Worm (Caenorhabditis elegans) whole organism, young adult: ENCODE measurements around the gene F01D5.3.

Experiments used
- B0261.1 ChIP-seq: sonication (generic microtip); optimal IDR thresholded peaks from 2 replicates; lab custom pipeline; 2016; ENCODE audit warnings: mild to moderate bottlenecking, missing genetic modification characterization, moderate library complexity, missing compliant biosample characterization
- B0336.3 ChIP-seq: fragments of 200-800 bp; sonication (Bioruptor generic); IDR thresholded peaks from 2 replicates; pipeline ENCODE4 v1.3.6; 2022; ENCODE audit warnings: missing genetic modification characterization, missing compliant biosample characterization
- C17E4.6 ChIP-seq: fragments of 200-800 bp; sonication (Bioruptor generic); IDR thresholded peaks from 2 replicates; pipeline ENCODE4 v1.3.6; 2022; ENCODE audit warnings: missing genetic modification reagents, missing genetic modification characterization, missing compliant biosample characterization
- D2030.7 ChIP-seq: fragments of 200-800 bp; sonication (Bioruptor generic); IDR thresholded peaks from 2 replicates; pipeline ENCODE4 v1.3.6; 2022; ENCODE audit warnings: missing genetic modification reagents, missing genetic modification characterization, missing compliant biosample characterization
- K11D2.4 ChIP-seq: fragments of 200-800 bp; sonication (Bioruptor generic); IDR thresholded peaks from 2 replicates; pipeline ENCODE4 v1.3.6; 2022; ENCODE audit warnings: missing genetic modification reagents, missing genetic modification characterization, missing compliant biosample characterization
- T07F8.4 ChIP-seq: sonication (generic microtip); optimal IDR thresholded peaks from 2 replicates; lab custom pipeline; 2016; ENCODE audit warnings: mild to moderate bottlenecking, missing genetic modification characterization, moderate library complexity, missing compliant biosample characterization
- Y79H2A.3 ChIP-seq: fragments of 200-800 bp; sonication (Bioruptor generic); conservative IDR thresholded peaks from 2 replicates; pipeline ENCODE4 v1.3.6; 2022; ENCODE audit warnings: missing genetic modification reagents, missing genetic modification characterization, missing compliant biosample characterization
- attf-5 ChIP-seq: fragments of 200-800 bp; sonication (Bioruptor generic); optimal IDR thresholded peaks from 2 replicates; lab custom pipeline; 2018; ENCODE audit warnings: mild to moderate bottlenecking, missing genetic modification characterization, missing compliant biosample characterization
- attf-6 ChIP-seq: fragments of 200-800 bp; sonication (Bioruptor generic); IDR thresholded peaks from 2 replicates; pipeline ENCODE4 v1.3.6; 2022; ENCODE audit warnings: missing genetic modification reagents, missing genetic modification characterization, missing compliant biosample characterization
- bed-2 ChIP-seq: fragments of 200-800 bp; sonication (Bioruptor generic); IDR thresholded peaks from 2 replicates; pipeline ENCODE4 v1.3.6; 2022; ENCODE audit warnings: missing genetic modification reagents, missing genetic modification characterization, missing compliant biosample characterization
- ccch-3 ChIP-seq: fragments of 200-800 bp; sonication (Bioruptor generic); optimal IDR thresholded peaks from 2 replicates; lab custom pipeline; 2018; ENCODE audit warnings: mild to moderate bottlenecking, missing genetic modification characterization, missing compliant biosample characterization
- cebp-1 ChIP-seq, 2 experiments: fragments of 200-800 bp in 1 of 2; sonication (Bioruptor generic) in 1 of 2; sonication (generic microtip) in 1 of 2; IDR thresholded peaks in 1 of 2; optimal IDR thresholded peaks in 1 of 2; 2 replicates each; pipeline versions ENCODE4 v1.3.6 to Lab custom; 2017 to 2022; ENCODE audit warnings: missing compliant biosample characterization in 2 of 2, missing genetic modification characterization in 2 of 2, mild to moderate bottlenecking in 1 of 2, missing genetic modification reagents in 1 of 2, moderate library complexity in 1 of 2
- cebp-2 ChIP-seq: fragments of 200-800 bp; sonication (Bioruptor generic); IDR thresholded peaks from 2 replicates; pipeline ENCODE4 v1.3.6; 2022; ENCODE audit warnings: missing genetic modification characterization, missing compliant biosample characterization
- chd-7 ChIP-seq: sonication (generic microtip); optimal IDR thresholded peaks from 2 replicates; lab custom pipeline; 2016; ENCODE audit warnings: mild to moderate bottlenecking, missing genetic modification characterization, moderate library complexity, missing compliant biosample characterization
- dox-1 ChIP-seq: fragments of 200-800 bp; sonication (Bioruptor generic); IDR thresholded peaks from 2 replicates; pipeline ENCODE4 v1.3.6; 2022; ENCODE audit warnings: missing genetic modification reagents, missing genetic modification characterization, missing compliant biosample characterization
- egrh-3 ChIP-seq: fragments of 200-800 bp; sonication (Bioruptor generic); IDR thresholded peaks from 2 replicates; pipeline ENCODE4 v1.3.6; 2022; ENCODE audit warnings: missing genetic modification reagents, missing genetic modification characterization, missing compliant biosample characterization
- ekl-4 ChIP-seq: fragments of 200-800 bp; sonication (Bioruptor generic); IDR thresholded peaks from 2 replicates; pipeline ENCODE4 v1.3.6; 2022; ENCODE audit warnings: missing genetic modification reagents, missing genetic modification characterization, missing compliant biosample characterization
- hmg-1.2 ChIP-seq: fragments of 200-800 bp; sonication (Bioruptor generic); IDR thresholded peaks from 2 replicates; pipeline ENCODE4 v1.3.6; 2022; ENCODE audit warnings: missing genetic modification reagents, missing genetic modification characterization, missing compliant biosample characterization
- lin-40 ChIP-seq: sonication (generic microtip); optimal IDR thresholded peaks from 2 replicates; lab custom pipeline; 2016; ENCODE audit warnings: missing genetic modification characterization, mild to moderate bottlenecking, missing compliant biosample characterization, missing genotype, missing genetic modification reagents
- mcd-1 ChIP-seq: fragments of 200-800 bp; sonication (Bioruptor generic); IDR thresholded peaks from 2 replicates; pipeline ENCODE4 v1.3.6; 2022; ENCODE audit warnings: missing genetic modification reagents, missing genetic modification characterization, missing compliant biosample characterization
- nfya-2 ChIP-seq: fragments of 200-800 bp; sonication (Bioruptor generic); IDR thresholded peaks from 2 replicates; pipeline ENCODE4 v1.3.6; 2022; ENCODE audit warnings: missing genetic modification reagents, missing genetic modification characterization, missing compliant biosample characterization
- nfyb-1 ChIP-seq: fragments of 200-800 bp; sonication (Bioruptor generic); IDR thresholded peaks from 2 replicates; pipeline ENCODE4 v1.3.6; 2022; ENCODE audit warnings: missing genetic modification reagents, missing genetic modification characterization, missing compliant biosample characterization
- nhr-80 ChIP-seq: sonication (generic microtip); optimal IDR thresholded peaks from 2 replicates; lab custom pipeline; 2016; ENCODE audit warnings: missing genetic modification characterization, missing compliant biosample characterization
- nhr-90 ChIP-seq: sonication (generic microtip); optimal IDR thresholded peaks from 2 replicates; lab custom pipeline; 2016; ENCODE audit warnings: missing genotype, mild to moderate bottlenecking, missing genetic modification characterization, missing compliant biosample characterization
- repo-1 ChIP-seq: sonication (generic microtip); optimal IDR thresholded peaks from 2 replicates; lab custom pipeline; 2017; ENCODE audit warnings: mild to moderate bottlenecking, missing genetic modification characterization, missing compliant biosample characterization
- snpc-4 ChIP-seq, 5 experiments: fragments of 150-350 bp in 1 of 5; sonication (generic microtip) in 4 of 5; optimal IDR thresholded peaks; 2 replicates each; lab custom pipeline; 2014 to 2018; ENCODE audit warnings: missing genetic modification characterization in 5 of 5, missing biosample characterization in 3 of 5, antibody characterized with exemption in 2 of 5, mild to moderate bottlenecking in 2 of 5, missing compliant biosample characterization in 2 of 5, missing genotype in 2 of 5, moderate library complexity in 2 of 5, missing genetic modification reagents in 1 of 5
- tbp1 ChIP-seq: fragments of 200-800 bp; sonication (Bioruptor generic); optimal IDR thresholded peaks from 2 replicates; lab custom pipeline; 2018; ENCODE audit warnings: mild to moderate bottlenecking, missing genetic modification characterization, missing compliant biosample characterization
- zfh-2 ChIP-seq: fragments of 200-800 bp; sonication (Bioruptor generic); conservative IDR thresholded peaks from 2 replicates; pipeline ENCODE4 v1.3.6; 2022; ENCODE audit warnings: missing genetic modification reagents, missing genetic modification characterization, missing compliant biosample characterization
- ztf-18 ChIP-seq: sonication (generic microtip); optimal IDR thresholded peaks from 2 replicates; lab custom pipeline; 2016; ENCODE audit warnings: missing genotype, mild to moderate bottlenecking, missing genetic modification characterization, missing compliant biosample characterization
- ztf-22 ChIP-seq: fragments of 200-800 bp; sonication (Bioruptor generic); optimal IDR thresholded peaks from 2 replicates; lab custom pipeline; 2018; ENCODE audit warnings: mild to moderate bottlenecking, missing genetic modification characterization, moderate library complexity, missing compliant biosample characterization
- ztf-26 ChIP-seq: sonication (generic microtip); optimal IDR thresholded peaks from 2 replicates; lab custom pipeline; 2017; ENCODE audit warnings: missing genetic modification characterization, missing compliant biosample characterization
- ztf-6 ChIP-seq: fragments of 200-800 bp; sonication (Bioruptor generic); IDR thresholded peaks from 2 replicates; pipeline ENCODE4 v1.3.6; 2022; ENCODE audit warnings: missing genetic modification reagents, missing genetic modification characterization, missing compliant biosample characterization

F01D5.3 gene

DNA sequence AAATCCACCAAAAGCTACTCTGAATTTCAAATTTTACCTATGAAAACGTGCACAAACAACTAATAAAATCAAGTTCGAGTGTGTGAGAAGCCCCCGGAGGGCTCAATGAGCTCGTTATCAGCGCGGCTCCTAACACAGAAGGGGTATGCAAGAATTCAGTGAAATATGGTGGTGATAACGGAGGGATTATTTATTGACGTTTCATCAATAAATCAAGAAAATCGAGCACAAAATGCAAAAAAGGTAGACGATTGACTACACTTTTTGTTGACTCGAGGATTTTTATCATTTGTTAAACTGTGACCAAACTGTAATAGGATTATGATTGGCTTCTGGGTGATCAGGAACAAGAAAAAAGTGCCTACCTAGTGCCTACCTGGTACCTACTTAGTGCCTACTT is 42.5 kb downstream of the F01D5.3 start, which contains the start of gene zip-3:
Gene zip-3, minus strand, starts transcription at position 21 of the 400 bp plus-strand sequence.
- TF ChIP-seq nfya-2 (GFP tag; lab: Robert Waterston, UW) (no peak), nhr-80 (tag; lab: Kevin White, UChicago) (peak; percentile 64)
- TF ChIP-seq, all 124 proteins: peak for 1

DNA sequence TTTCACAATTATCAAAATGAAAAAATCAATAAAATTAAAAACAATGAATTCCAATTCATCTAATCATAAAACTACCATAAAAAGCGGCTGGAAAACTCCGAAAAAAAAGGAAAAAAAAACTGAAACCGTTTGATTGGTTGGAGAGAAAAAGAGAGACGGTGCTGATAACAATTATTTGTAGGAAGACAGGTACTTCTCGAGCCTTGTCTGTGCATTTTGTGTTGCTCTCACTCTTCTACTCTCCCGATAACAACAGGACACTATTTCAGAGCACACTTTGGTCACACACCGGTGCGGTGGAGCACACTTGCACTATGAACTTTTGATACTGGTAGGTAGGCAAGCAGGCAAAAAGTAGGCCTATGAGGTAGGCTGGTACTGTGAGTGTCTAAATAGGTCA is 43.4 kb downstream of the F01D5.3 start:
- TF ChIP-seq dox-1 (GFP tag; lab: Robert Waterston, UW): peak; percentile 62; the same call in 1 of the 2 replicates
- no peak for TF ChIP-seq ztf-18 (tag; lab: Kevin White, UChicago)
- TF ChIP-seq B0336.3 (GFP tag; lab: Robert Waterston, UW): 0 out of 2 replicates have a peak, but pooled peaks have one; percentile 27
- TF ChIP-seq chd-7 (tag; lab: Kevin White, UChicago): peak; percentile 3
- TF ChIP-seq mcd-1: peak; percentile 62
- peak; percentile 92 for TF ChIP-seq nhr-80 (tag; lab: Kevin White, UChicago)
- TF ChIP-seq cebp-1 (GFP tag; IDR thresholded peaks at IDR 0.05; lab: Robert Waterston, UW): peak; percentile 40; the same call in 1 of the 2 replicates
- peak; percentile 48 for TF ChIP-seq cebp-1 (tag; optimal IDR thresholded peaks at IDR 0.05; lab: Kevin White, UChicago)
- TF ChIP-seq repo-1 (tag; lab: Kevin White, UChicago): no peak
- TF ChIP-seq nhr-90 (tag; lab: Kevin White, UChicago): peak; percentile 7
- peak; percentile 81 for TF ChIP-seq nfyb-1 (GFP tag; lab: Robert Waterston, UW)
- peak; percentile 35 for TF ChIP-seq attf-5 (GFP tag; lab: Kevin White, UChicago)
- no peak for TF ChIP-seq lin-40 (tag; lab: Kevin White, UChicago)
- peak; percentile 18 for TF ChIP-seq tbp1 (GFP tag; lab: Kevin White, UChicago)
- TF ChIP-seq ztf-22 (GFP tag; lab: Kevin White, UChicago): peak; percentile 40

DNA sequence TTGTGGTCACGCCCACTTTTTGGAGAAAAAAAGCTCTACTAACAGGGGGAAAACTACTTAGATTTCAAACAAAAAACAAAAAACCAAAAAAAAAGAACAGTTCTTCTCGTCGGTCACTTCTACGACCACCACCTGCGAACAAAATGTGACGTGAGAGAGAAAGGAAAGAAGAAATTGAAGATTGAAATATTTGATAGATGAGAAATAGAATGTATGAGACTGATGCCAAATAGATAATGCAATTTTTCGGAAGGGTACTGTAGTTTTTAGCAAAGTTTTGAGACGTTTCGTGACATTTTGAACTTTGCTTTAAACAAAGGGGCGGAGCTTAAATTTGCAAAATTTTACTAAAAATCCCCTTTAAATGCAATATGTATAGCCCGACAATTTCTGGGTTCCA is 45.0 kb downstream of the F01D5.3 start:
- TF ChIP-seq D2030.7 (GFP tag; lab: Robert Waterston, UW): no peak
- no peak for TF ChIP-seq egrh-3 (GFP tag; lab: Robert Waterston, UW)
- TF ChIP-seq nfyb-1 (GFP tag; lab: Robert Waterston, UW): no peak
- TF ChIP-seq ztf-6: no peak
- TF ChIP-seq B0336.3 (GFP tag; lab: Robert Waterston, UW): no peak
- no peak for TF ChIP-seq attf-6 (GFP tag; lab: Robert Waterston, UW)
- peak; percentile 22 for TF ChIP-seq nhr-80 (tag; lab: Kevin White, UChicago)

DNA sequence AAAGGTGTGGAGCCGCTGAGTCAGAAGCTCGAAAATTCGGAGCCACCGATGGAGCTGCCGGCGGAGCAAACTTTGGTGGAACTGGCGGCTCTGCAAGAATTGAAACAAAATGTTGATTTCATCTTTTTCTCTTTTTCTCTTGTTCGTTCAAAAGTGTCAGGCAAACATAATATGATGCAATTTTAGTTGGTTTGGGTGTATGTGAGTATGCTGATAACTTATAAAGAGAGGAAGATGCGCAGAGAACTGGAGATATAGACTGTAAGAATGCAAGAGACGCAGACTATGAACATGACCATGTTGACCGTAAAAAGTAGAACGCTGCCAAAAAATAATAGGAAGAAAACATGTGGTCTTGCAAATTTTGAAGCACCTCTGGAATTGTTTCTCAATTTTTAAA is 45.9 kb downstream of the F01D5.3 start:
- TF ChIP-seq T07F8.4: no peak
- peak; percentile 42 for TF ChIP-seq dox-1 (GFP tag; lab: Robert Waterston, UW)
- TF ChIP-seq mcd-1: no peak
- TF ChIP-seq ccch-3 (GFP tag; lab: Kevin White, UChicago): no peak
- peak; percentile 61 for TF ChIP-seq hmg-1.2 (GFP tag; lab: Robert Waterston, UW)
- no peak for TF ChIP-seq cebp-1 (GFP tag; IDR thresholded peaks at IDR 0.05; lab: Robert Waterston, UW)
- peak; percentile 34 for TF ChIP-seq cebp-1 (tag; optimal IDR thresholded peaks at IDR 0.05; lab: Kevin White, UChicago)
- peak; percentile 60 for TF ChIP-seq ztf-26
- TF ChIP-seq nhr-80 (tag; lab: Kevin White, UChicago): peak; percentile 86
- TF ChIP-seq zfh-2 (GFP tag; lab: Robert Waterston, UW): peak; percentile 31; the same call in 1 of the 2 replicates
- TF ChIP-seq lin-40 (tag; lab: Kevin White, UChicago): peak; percentile 50
- TF ChIP-seq tbp1 (GFP tag; lab: Kevin White, UChicago): peak; percentile 19
- TF ChIP-seq C17E4.6: no peak
- 0 out of 2 replicates have a peak, but pooled peaks have one; percentile 79 for TF ChIP-seq cebp-2
- no peak for TF ChIP-seq snpc-4 (GFP tag; optimal IDR thresholded peaks at IDR 0.05; lab: Kevin White, UChicago)
- peak in 2 of 4 experiments; percentile 48 to 61 for TF ChIP-seq snpc-4 (tag; optimal IDR thresholded peaks at IDR 0.05; lab: Kevin White, UChicago)

DNA sequence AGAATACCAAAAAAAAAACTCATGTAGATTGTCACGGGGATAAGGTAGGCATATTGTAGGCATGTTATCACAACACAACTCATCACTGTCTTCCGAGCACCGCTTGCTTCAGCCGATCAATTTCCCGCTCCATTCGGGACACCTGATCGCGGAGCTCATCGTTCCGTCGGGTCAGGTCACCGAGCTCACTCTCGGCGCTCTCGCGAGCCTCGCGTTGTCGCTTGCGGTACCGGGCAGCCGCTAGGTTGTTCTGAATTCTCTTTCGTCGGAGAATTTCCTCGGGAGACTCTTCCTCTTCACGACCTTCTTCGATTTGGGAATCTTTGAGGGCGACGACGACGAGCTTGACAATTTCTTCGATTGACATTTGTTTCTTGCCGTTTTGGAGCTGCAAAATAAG is 48.0 kb downstream of the F01D5.3 start:
- no peak for TF ChIP-seq B0261.1
- TF ChIP-seq K11D2.4 (GFP tag; lab: Robert Waterston, UW): no peak
- no peak for TF ChIP-seq ekl-4 (GFP tag; lab: Robert Waterston, UW)
- no peak for TF ChIP-seq Y79H2A.3
- no peak for TF ChIP-seq bed-2 (GFP tag; lab: Robert Waterston, UW)
- TF ChIP-seq B0336.3 (GFP tag; lab: Robert Waterston, UW): no peak
- TF ChIP-seq egrh-3 (GFP tag; lab: Robert Waterston, UW): peak; percentile 66; the same call in 1 of the 2 replicates
- peak; percentile 77 for TF ChIP-seq zfh-2 (GFP tag; lab: Robert Waterston, UW)
